Fruit fly (Drosophila melanogaster) whole organism, embryonic: ENCODE measurements around the gene Act87E.
A peak's percentile ranks its signal among the peaks of the same experiment; 100 is the strongest.

Source experiments
- Atf3 ChIP-seq: fragments of 200-800 bp; sonication (Bioruptor generic); optimal IDR thresholded peaks from 3 replicates; lab custom pipeline; 2016; ENCODE audit warnings: missing biosample characterization, missing genetic modification characterization
- CG32767 ChIP-seq: fragments of 200-800 bp; sonication (Bioruptor generic); IDR thresholded peaks from 2 replicates; pipeline ENCODE4 v1.3.6; 2022; ENCODE audit warnings: missing biosample characterization, missing genetic modification characterization
- Dfd ChIP-seq, 2 experiments: fragments of >200 bp; optimal IDR thresholded peaks; 2 replicates each; lab custom pipeline; 2017; ENCODE audit warnings: missing biosample characterization in 2 of 2, missing genetic modification characterization in 2 of 2

dm6 chr3R:13428341-13429040, 2.7 kb downstream of the Act87E start:
- peak; percentile 32 for TF ChIP-seq Atf3 (GFP tag; lab: Kevin White, UChicago)
- no peak for TF ChIP-seq Dfd (GFP tag; optimal IDR thresholded peaks at IDR 0.05; lab: Kevin White, UChicago)
- TF ChIP-seq CG32767 (GFP tag; lab: Robert Waterston, UW) = no peak
